Fruit fly (Drosophila melanogaster) S2 (cell line): ENCODE measurements around the gene Dic1.

ENCODE experiments used
- CG8478 ChIP-seq: fragments of >200 bp; optimal IDR thresholded peaks from 2 replicates; lab custom pipeline; 2018
- CTCF ChIP-seq, 2 experiments: fragments of >200 bp; optimal IDR thresholded peaks; 2 replicates each; lab custom pipeline; 2018

DNA sequence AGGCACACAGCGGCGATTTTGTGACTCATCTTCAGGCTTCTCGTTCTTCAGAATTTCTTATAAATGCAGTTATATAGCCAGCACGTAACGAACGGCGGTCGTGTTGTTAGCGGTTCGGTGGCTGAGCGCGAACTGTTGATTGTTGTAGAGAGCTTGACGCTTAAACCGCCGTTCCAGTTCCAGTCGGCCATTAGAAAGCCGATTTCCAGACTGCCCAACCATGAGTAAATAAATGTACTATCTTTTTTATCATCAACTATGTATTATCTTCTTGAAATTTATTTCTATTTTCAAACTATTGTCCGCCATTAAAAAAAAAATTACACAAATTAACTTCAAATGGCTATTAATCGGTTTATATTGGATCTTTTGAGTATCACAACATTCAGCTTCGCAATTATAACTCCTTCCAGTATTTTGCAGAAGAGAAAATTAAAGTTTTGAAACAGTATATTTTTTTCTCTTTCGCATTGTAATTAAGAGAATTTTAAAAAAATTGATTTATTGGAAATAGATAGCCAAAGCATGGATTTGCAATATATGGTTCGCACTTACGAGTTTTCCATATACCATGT, 37.1 kb downstream of the Dic1 start, which contains the start of gene GILT1:
- TF ChIP-seq CG8478 = no peak
- no peak for TF ChIP-seq CTCF (optimal IDR thresholded peaks at IDR 0.05; lab: Kevin White, UChicago)
